Fruit fly (Drosophila melanogaster): ENCODE results near the gene Ranbp21.
A peak's percentile ranks its signal among the peaks of the same experiment; 100 is the strongest.

The Ranbp21 gene

DNA sequence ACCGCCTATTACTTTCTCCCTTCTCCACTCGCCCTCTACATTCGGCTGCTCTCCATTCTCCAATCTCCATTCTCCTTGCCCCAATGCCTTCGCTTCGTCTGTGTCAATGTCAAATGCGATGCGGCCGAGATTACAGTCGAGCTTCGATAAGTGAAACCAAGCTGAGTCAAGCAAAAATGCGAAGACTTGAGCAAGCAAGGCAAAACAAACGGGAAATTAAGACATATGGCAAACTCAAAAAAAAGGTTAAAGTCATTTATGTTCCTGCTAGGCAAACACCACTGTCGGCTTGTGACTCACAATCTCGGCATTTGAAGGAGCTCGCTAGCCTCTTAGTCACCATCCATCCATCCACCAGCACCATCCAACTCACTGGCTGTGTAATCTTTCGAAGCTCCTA is 16.3 kb upstream of the Ranbp21 start:
- TF ChIP-seq CG1620 (GFP tag; optimal IDR thresholded peaks at IDR 0.05) (peak; percentile 96), CG14711 (tag; optimal IDR thresholded peaks at IDR 0.05) (peak; percentile 88), Clk (GFP tag; optimal IDR thresholded peaks at IDR 0.05) (peak; percentile 84), toe (GFP tag; optimal IDR thresholded peaks at IDR 0.05) (peak; percentile 91), Crg-1 (GFP tag; optimal IDR thresholded peaks at IDR 0.05) (peak; percentile 93), pad (GFP tag; optimal IDR thresholded peaks at IDR 0.05) (peak; percentile 83), ovo (GFP tag; optimal IDR thresholded peaks at IDR 0.05) (peak; percentile 91), CG33017 (tag; optimal IDR thresholded peaks at IDR 0.05) (peak; percentile 93), kay (GFP tag; ENCODE audit: borderline replicate concordance) (peak; percentile 99), CG7101 (tag; optimal IDR thresholded peaks at IDR 0.05) (peak; percentile 98), CG11617 (GFP tag; optimal IDR thresholded peaks at IDR 0.05) (peak; percentile 94), CG5204 (GFP tag; optimal IDR thresholded peaks at IDR 0.05) (peak; percentile 95), CG12768 (GFP tag; optimal IDR thresholded peaks at IDR 0.05) (peak; percentile 96), cnc (optimal IDR thresholded peaks at IDR 0.05) (no peak), bab1 (GFP tag; optimal IDR thresholded peaks at IDR 0.05) (peak; percentile 90), tj (GFP tag; optimal IDR thresholded peaks at IDR 0.05) (peak; percentile 81), Hr96 (GFP tag; optimal IDR thresholded peaks at IDR 0.05) (peak; percentile 98), CG7045 (GFP tag; optimal IDR thresholded peaks at IDR 0.05) (peak; percentile 91), cic (GFP tag; optimal IDR thresholded peaks at IDR 0.05) (peak; percentile 44), Mnt (GFP tag; optimal IDR thresholded peaks at IDR 0.05) (peak; percentile 94)

DNA sequence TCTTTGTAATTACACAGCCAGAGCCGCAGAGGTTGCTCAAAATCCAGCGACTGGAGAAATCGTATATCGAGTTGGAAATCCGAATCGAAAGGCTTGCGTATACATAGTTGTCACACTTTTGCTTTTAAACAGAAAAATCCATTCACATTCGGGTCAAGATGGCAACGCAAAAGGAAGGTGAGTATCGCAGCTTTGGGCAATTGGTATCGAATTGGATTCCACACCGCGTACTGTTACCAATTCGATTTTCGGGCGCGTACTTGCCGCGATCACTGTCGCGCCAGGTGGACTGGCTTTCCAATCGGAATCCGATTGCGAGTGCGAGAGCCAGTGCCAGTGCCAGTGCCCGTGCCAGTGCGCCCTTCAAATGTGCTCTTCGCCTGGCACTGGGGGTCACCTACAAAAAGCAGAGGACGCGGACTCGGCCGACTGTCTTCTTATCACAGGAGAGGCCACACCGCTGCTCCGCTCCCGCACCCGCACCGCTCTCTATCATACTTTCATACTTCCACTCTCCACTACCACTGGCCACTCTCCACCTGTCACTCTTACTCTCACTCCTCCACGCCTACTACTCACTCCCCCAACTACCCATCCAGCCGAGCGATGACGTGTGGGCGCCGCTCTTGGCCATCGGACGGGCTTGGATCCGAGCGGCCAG is 15.5 kb upstream of the Ranbp21 start:
- TF ChIP-seq tj (GFP tag; optimal IDR thresholded peaks at IDR 0.05): no peak
- TF ChIP-seq cic (GFP tag; optimal IDR thresholded peaks at IDR 0.05): peak; percentile 11
- TF ChIP-seq cnc (optimal IDR thresholded peaks at IDR 0.05): no peak
- no peak for TF ChIP-seq CG11617 (GFP tag; optimal IDR thresholded peaks at IDR 0.05)

DNA sequence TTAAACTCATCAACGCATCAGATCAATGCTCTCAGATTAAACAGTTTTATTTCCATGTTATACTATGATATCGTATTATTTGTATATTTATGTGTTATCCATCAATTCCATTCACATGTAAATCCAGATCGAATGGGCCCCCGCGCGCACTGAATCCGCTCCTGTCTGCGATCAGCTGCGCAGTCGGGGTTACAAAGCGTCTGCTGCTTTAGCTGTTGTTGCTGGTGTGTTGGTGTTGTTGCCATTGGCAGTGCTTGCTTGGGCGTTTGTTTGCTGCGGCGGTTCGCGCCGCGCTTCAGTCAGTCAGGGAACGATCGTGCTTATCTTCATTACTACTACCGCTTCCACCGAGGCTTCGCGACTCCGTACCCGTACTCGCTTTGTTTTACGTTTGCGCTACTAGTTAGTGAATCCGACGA is 14.9 kb upstream of the Ranbp21 start, which contains the start of gene Zw:
Zw (plus strand) TSS at position 262 of the 419 bp plus-strand sequence.
- peak; percentile 69 for TF ChIP-seq Mnt (GFP tag; optimal IDR thresholded peaks at IDR 0.05)
- TF ChIP-seq toe (GFP tag; optimal IDR thresholded peaks at IDR 0.05): peak; percentile 35
- no peak for TF ChIP-seq cnc (optimal IDR thresholded peaks at IDR 0.05)
- peak; percentile 71 for TF ChIP-seq tj (GFP tag; optimal IDR thresholded peaks at IDR 0.05)
- TF ChIP-seq CG7045 (GFP tag; optimal IDR thresholded peaks at IDR 0.05): peak; percentile 24
- peak; percentile 63 for TF ChIP-seq CG7101 (tag; optimal IDR thresholded peaks at IDR 0.05)
- TF ChIP-seq CG12768 (GFP tag; optimal IDR thresholded peaks at IDR 0.05): peak; percentile 45
- peak; percentile 25 for TF ChIP-seq CG11617 (GFP tag; optimal IDR thresholded peaks at IDR 0.05)
- no peak for TF ChIP-seq CG33017 (tag; optimal IDR thresholded peaks at IDR 0.05)
- peak; percentile 80 for TF ChIP-seq CG1620 (GFP tag; optimal IDR thresholded peaks at IDR 0.05)
- peak; percentile 84 for TF ChIP-seq cic (GFP tag; optimal IDR thresholded peaks at IDR 0.05)
- peak; percentile 8 for TF ChIP-seq Clk (GFP tag; optimal IDR thresholded peaks at IDR 0.05)
- TF ChIP-seq ovo (GFP tag; optimal IDR thresholded peaks at IDR 0.05): no peak
- TF ChIP-seq bab1 (GFP tag; optimal IDR thresholded peaks at IDR 0.05): peak; percentile 68
- peak; percentile 43 for TF ChIP-seq CG14711 (tag; optimal IDR thresholded peaks at IDR 0.05)
- TF ChIP-seq Hr96 (GFP tag; optimal IDR thresholded peaks at IDR 0.05): peak; percentile 79
- TF ChIP-seq CG5204 (GFP tag; optimal IDR thresholded peaks at IDR 0.05): peak; percentile 46
- TF ChIP-seq kay (GFP tag; ENCODE audit: borderline replicate concordance): peak; percentile 61
- TF ChIP-seq Crg-1 (GFP tag; optimal IDR thresholded peaks at IDR 0.05): no peak
- TF ChIP-seq pad (GFP tag; optimal IDR thresholded peaks at IDR 0.05): peak; percentile 51

DNA sequence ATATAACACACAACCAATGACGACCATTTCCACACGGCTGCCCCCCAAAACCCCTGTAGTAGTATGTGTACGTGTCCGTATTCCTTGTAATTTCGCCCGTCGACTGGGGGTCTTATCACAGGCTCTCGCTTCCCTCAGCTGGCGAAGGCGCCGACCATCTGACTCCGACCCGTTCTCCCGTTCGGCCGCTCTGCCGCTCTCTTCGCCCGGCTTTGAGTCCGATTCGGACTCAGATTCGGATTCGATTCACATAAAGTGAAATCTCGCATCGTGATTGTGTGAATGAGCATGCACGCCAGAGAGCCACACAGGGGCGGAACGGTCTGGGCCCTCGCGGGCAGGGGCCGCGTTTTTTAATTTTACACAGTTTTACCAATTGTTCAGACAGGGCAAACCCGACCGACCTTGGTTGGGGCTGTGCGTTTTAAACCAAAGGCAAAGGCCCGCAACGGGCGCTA is 13.6 kb upstream of the Ranbp21 start:
- TF ChIP-seq CG5204 (GFP tag; optimal IDR thresholded peaks at IDR 0.05): no peak
- TF ChIP-seq CG14711 (tag; optimal IDR thresholded peaks at IDR 0.05): no peak
- TF ChIP-seq CG33017 (tag; optimal IDR thresholded peaks at IDR 0.05): no peak
- TF ChIP-seq cnc (optimal IDR thresholded peaks at IDR 0.05): no peak
- peak; percentile 2 for TF ChIP-seq toe (GFP tag; optimal IDR thresholded peaks at IDR 0.05)
- TF ChIP-seq Hr96 (GFP tag; optimal IDR thresholded peaks at IDR 0.05): peak; percentile 43
- peak; percentile 49 for TF ChIP-seq CG1620 (GFP tag; optimal IDR thresholded peaks at IDR 0.05)
- TF ChIP-seq Clk (GFP tag; optimal IDR thresholded peaks at IDR 0.05): no peak
- peak; percentile 28 for TF ChIP-seq CG12768 (GFP tag; optimal IDR thresholded peaks at IDR 0.05)
- TF ChIP-seq pad (GFP tag; optimal IDR thresholded peaks at IDR 0.05): no peak
- no peak for TF ChIP-seq CG7045 (GFP tag; optimal IDR thresholded peaks at IDR 0.05)
- peak; percentile 48 for TF ChIP-seq tj (GFP tag; optimal IDR thresholded peaks at IDR 0.05)
- TF ChIP-seq ovo (GFP tag; optimal IDR thresholded peaks at IDR 0.05): no peak
- TF ChIP-seq CG11617 (GFP tag; optimal IDR thresholded peaks at IDR 0.05): peak; percentile 24
- TF ChIP-seq CG7101 (tag; optimal IDR thresholded peaks at IDR 0.05): peak; percentile 31
- peak; percentile 72 for TF ChIP-seq bab1 (GFP tag; optimal IDR thresholded peaks at IDR 0.05)
- peak; percentile 99 for TF ChIP-seq cic (GFP tag; optimal IDR thresholded peaks at IDR 0.05)
- TF ChIP-seq Mnt (GFP tag; optimal IDR thresholded peaks at IDR 0.05): peak; percentile 72
- TF ChIP-seq Crg-1 (GFP tag; optimal IDR thresholded peaks at IDR 0.05): no peak
- no peak for TF ChIP-seq kay (GFP tag; ENCODE audit: borderline replicate concordance)

DNA sequence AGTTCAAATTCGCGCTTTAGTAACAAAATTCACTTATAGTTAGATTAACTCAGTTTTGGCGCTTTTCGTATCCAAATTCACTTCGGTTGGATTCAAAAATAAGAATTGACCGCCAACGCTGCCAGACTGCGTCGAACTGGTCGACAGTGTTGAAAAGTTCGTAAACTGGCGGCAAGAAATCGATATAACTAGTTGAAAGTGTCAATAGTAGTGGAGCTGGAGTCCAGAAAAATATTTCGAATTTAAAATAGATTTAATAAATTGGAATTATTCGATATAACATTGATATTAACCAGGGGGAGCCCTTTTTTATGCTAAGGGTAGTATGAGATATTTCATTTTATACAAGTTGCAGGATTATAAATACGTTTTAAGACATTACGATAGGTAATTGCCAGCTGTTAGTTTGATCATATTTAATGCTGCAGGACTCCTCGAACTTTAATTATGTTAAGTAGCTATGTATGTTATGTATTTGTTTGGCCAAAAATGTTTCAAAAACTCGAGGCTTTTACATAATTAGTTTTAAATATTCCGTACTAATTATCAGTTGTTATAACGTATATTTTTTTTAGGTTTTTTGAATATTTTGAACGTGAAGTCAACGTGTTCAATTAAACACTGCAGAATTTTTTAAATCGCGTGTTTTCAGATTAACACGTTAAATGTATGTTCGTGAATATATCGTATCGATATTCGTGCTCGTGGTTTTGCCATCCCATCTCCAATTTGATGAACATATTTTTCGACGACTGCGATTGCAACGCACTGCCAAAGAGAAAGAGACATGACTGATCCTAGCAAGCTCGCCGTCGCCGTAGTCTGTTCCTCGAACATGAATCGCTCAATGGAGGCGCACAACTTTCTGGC is 12.0 kb upstream of the Ranbp21 start, which contains the start of the genes CG14223 and Ssu72:
CG14223 (minus strand) TSS at position 113 of the 870 bp plus-strand sequence.
Ssu72 (plus strand) TSS at position 703 of the 870 bp plus-strand sequence.
- TF ChIP-seq toe (GFP tag; optimal IDR thresholded peaks at IDR 0.05) (no peak), CG11617 (GFP tag; optimal IDR thresholded peaks at IDR 0.05) (no peak), kay (GFP tag; ENCODE audit: borderline replicate concordance) (no peak), CG12768 (GFP tag; optimal IDR thresholded peaks at IDR 0.05) (no peak), Mnt (GFP tag; optimal IDR thresholded peaks at IDR 0.05) (peak; percentile 47), CG1620 (GFP tag; optimal IDR thresholded peaks at IDR 0.05) (peak; percentile 69), Hr96 (GFP tag; optimal IDR thresholded peaks at IDR 0.05) (peak; percentile 23), CG5204 (GFP tag; optimal IDR thresholded peaks at IDR 0.05) (peak; percentile 42), CG7101 (tag; optimal IDR thresholded peaks at IDR 0.05) (peak; percentile 22), bab1 (GFP tag; optimal IDR thresholded peaks at IDR 0.05) (no peak), tj (GFP tag; optimal IDR thresholded peaks at IDR 0.05) (no peak), cic (GFP tag; optimal IDR thresholded peaks at IDR 0.05) (no peak), Crg-1 (GFP tag; optimal IDR thresholded peaks at IDR 0.05) (peak; percentile 4), CG7045 (GFP tag; optimal IDR thresholded peaks at IDR 0.05) (no peak), cnc (optimal IDR thresholded peaks at IDR 0.05) (no peak), pad (GFP tag; optimal IDR thresholded peaks at IDR 0.05) (no peak), Clk (GFP tag; optimal IDR thresholded peaks at IDR 0.05) (no peak), ovo (GFP tag; optimal IDR thresholded peaks at IDR 0.05) (no peak), CG14711 (tag; optimal IDR thresholded peaks at IDR 0.05) (no peak), CG33017 (tag; optimal IDR thresholded peaks at IDR 0.05) (no peak)
